Fruit fly (Drosophila melanogaster) whole organism, wandering third instar larva: Measurements from ENCODE around the gene CG33233.

ENCODE experiments used
- Abd-B ChIP-seq: fragments of >200 bp; optimal IDR thresholded peaks from 2 replicates; lab custom pipeline; 2017; ENCODE audit warnings: missing biosample characterization, missing genetic modification characterization
- CG32264 ChIP-seq: fragments of 200-800 bp; sonication (Bioruptor generic); optimal IDR thresholded peaks from 2 replicates; lab custom pipeline; 2016; ENCODE audit warnings: missing biosample characterization, missing genetic modification characterization
- GATAd ChIP-seq: sonication (Bioruptor generic); optimal IDR thresholded peaks from 2 replicates; lab custom pipeline; 2016; ENCODE audit warnings: missing biosample characterization, missing genetic modification characterization
- HLH106 ChIP-seq: fragments of 200-800 bp; optimal IDR thresholded peaks from 3 replicates; lab custom pipeline; 2019; ENCODE audit warnings: missing biosample characterization, mild to moderate bottlenecking, missing genetic modification characterization, moderate library complexity
- Hnf4 ChIP-seq: fragments of 200-800 bp; sonication (Bioruptor generic); optimal IDR thresholded peaks from 2 replicates; lab custom pipeline; 2016; ENCODE audit warnings: missing biosample characterization, mild to moderate bottlenecking, missing genetic modification characterization
- Jra ChIP-seq: sonication (Bioruptor generic); optimal IDR thresholded peaks from 2 replicates; lab custom pipeline; 2016; ENCODE audit warnings: missing biosample characterization, missing genetic modification characterization
- OdsH ChIP-seq: fragments of 200-800 bp; sonication (Bioruptor generic); optimal IDR thresholded peaks from 2 replicates; lab custom pipeline; 2016; ENCODE audit warnings: missing biosample characterization, mild to moderate bottlenecking, missing genetic modification characterization
- Rel ChIP-seq, 2 experiments: fragments of 200-800 bp; sonication (Bioruptor generic) in 1 of 2; optimal IDR thresholded peaks; 2 replicates in 1 of 2; 3 replicates in 1 of 2; lab custom pipeline; 2016 to 2019; ENCODE audit warnings: mild to moderate bottlenecking in 2 of 2, missing biosample characterization in 2 of 2, missing genetic modification characterization in 2 of 2, moderate library complexity in 1 of 2
- Sp1 ChIP-seq: fragments of 200-800 bp; sonication (Bioruptor generic); optimal IDR thresholded peaks from 3 replicates; lab custom pipeline; 2019; ENCODE audit warnings: missing biosample characterization, mild to moderate bottlenecking, missing genetic modification characterization, moderate library complexity
- Vsx2 ChIP-seq: fragments of 200-300, 225-300 bp; sonication (Bioruptor generic); optimal IDR thresholded peaks from 2 replicates; lab custom pipeline; 2018; ENCODE audit warnings: missing biosample characterization, missing genetic modification characterization; ENCODE audit not compliant: partially characterized antibody
- dl ChIP-seq, 2 experiments: fragments of 175-275, 200-275 bp in 1 of 2; fragments of 200-275 bp in 1 of 2; sonication (Bioruptor generic); optimal IDR thresholded peaks; lab custom pipeline; 2018; ENCODE audit warnings: mild to moderate bottlenecking in 2 of 2, missing biosample characterization in 2 of 2, missing genetic modification characterization in 2 of 2, moderate library complexity in 2 of 2; ENCODE audit not compliant: partially characterized antibody in 2 of 2, insufficient read depth in 1 of 2
- dmrt93B ChIP-seq: fragments of 200-800 bp; sonication (Bioruptor generic); optimal IDR thresholded peaks from 2 replicates; lab custom pipeline; 2018; ENCODE audit warnings: missing biosample characterization, mild to moderate bottlenecking, missing genetic modification characterization
- dsf ChIP-seq: sonication (Bioruptor generic); optimal IDR thresholded peaks from 2 replicates; lab custom pipeline; 2016; ENCODE audit warnings: missing biosample characterization, missing genetic modification characterization, borderline replicate concordance
- foxo ChIP-seq, 2 experiments: fragments of 200-800 bp; sonication (Bioruptor generic); optimal IDR thresholded peaks; 2 replicates in 1 of 2; 3 replicates in 1 of 2; lab custom pipeline; 2016 to 2017; ENCODE audit warnings: missing biosample characterization in 2 of 2, missing genetic modification characterization in 2 of 2
- fru ChIP-seq: fragments of 200-800 bp; sonication (Bioruptor generic); optimal IDR thresholded peaks from 3 replicates; lab custom pipeline; 2016; ENCODE audit warnings: missing biosample characterization, mild to moderate bottlenecking, missing genetic modification characterization
- h ChIP-seq: fragments of 200-800 bp; sonication (Bioruptor generic); optimal IDR thresholded peaks from 3 replicates; lab custom pipeline; 2016; ENCODE audit warnings: missing biosample characterization, mild to moderate bottlenecking, missing genetic modification characterization
- jim ChIP-seq: fragments of 175-275, 200-325 bp; sonication (Bioruptor generic); optimal IDR thresholded peaks from 2 replicates; lab custom pipeline; 2016; ENCODE audit warnings: missing biosample characterization, mild to moderate bottlenecking, missing genetic modification characterization
- psq ChIP-seq: fragments of 200-800 bp; sonication (Bioruptor generic); optimal IDR thresholded peaks from 3 replicates; lab custom pipeline; 2017; ENCODE audit warnings: missing biosample characterization, mild to moderate bottlenecking, missing genetic modification characterization, moderate library complexity
- rgr ChIP-seq: fragments of 200-800 bp; sonication (Bioruptor generic); optimal IDR thresholded peaks from 3 replicates; lab custom pipeline; 2016; ENCODE audit warnings: missing biosample characterization, mild to moderate bottlenecking, missing genetic modification characterization
- sage ChIP-seq: fragments of 200-800 bp; sonication (Bioruptor generic); optimal IDR thresholded peaks from 2 replicates; lab custom pipeline; 2016; ENCODE audit warnings: missing biosample characterization, mild to moderate bottlenecking, missing genetic modification characterization
- tai ChIP-seq: sonication (Bioruptor generic); optimal IDR thresholded peaks from 2 replicates; lab custom pipeline; 2016; ENCODE audit warnings: missing biosample characterization, missing genetic modification characterization

CG33233 gene

dm6 chr3L:2647523-2648378 lies 11.7 kb upstream of the CG33233 start, which contains the start of gene CG1246:
CG1246 (plus strand) TSS chr3L:2648048.
- no peak for TF ChIP-seq Rel (GFP tag; optimal IDR thresholded peaks at IDR 0.05; lab: Kevin White, UChicago)
- peak; percentile 56 for TF ChIP-seq Rel (tag; optimal IDR thresholded peaks at IDR 0.05; lab: Kevin White, UChicago)
- peak; percentile 17 for TF ChIP-seq Jra (GFP tag; lab: Kevin White, UChicago)
- TF ChIP-seq psq, result no peak
- no peak for TF ChIP-seq sage (GFP tag; lab: Kevin White, UChicago)
- peak; percentile 4 for TF ChIP-seq rgr
- no peak for TF ChIP-seq fru (GFP tag; lab: Kevin White, UChicago)
- TF ChIP-seq h (GFP tag; lab: Kevin White, UChicago), result peak; percentile 41

dm6 chr3L:2651800-2652199 lies 7.6 kb upstream of the CG33233 start, which contains the start of the genes ProRS-m, CG42304 and Snup:
ProRS-m (minus strand) TSS chr3L:2651850.
CG42304 (plus strand) TSS chr3L:2652088.
Snup (plus strand) TSS chr3L:2652088.
- TF ChIP-seq Vsx2 (GFP tag; lab: Kevin White, UChicago), result no peak
- TF ChIP-seq Hnf4, result no peak
- no peak for TF ChIP-seq foxo (GFP tag; optimal IDR thresholded peaks at IDR 0.05; lab: Kevin White, UChicago)
- peak; percentile 41 for TF ChIP-seq psq
- TF ChIP-seq dsf (GFP tag; lab: Kevin White, UChicago), result no peak
- no peak for TF ChIP-seq tai
- TF ChIP-seq Sp1 (GFP tag; lab: Kevin White, UChicago), result no peak
- no peak for TF ChIP-seq OdsH (GFP tag; lab: Kevin White, UChicago)
- TF ChIP-seq fru (GFP tag; lab: Kevin White, UChicago), result peak; percentile 21
- TF ChIP-seq dl (GFP tag; optimal IDR thresholded peaks at IDR 0.05; lab: Kevin White, UChicago; ENCODE audit: insufficient read depth in 1 of 2, partially characterized antibody in 2 of 2), result no peak
- TF ChIP-seq HLH106, result peak; percentile 68
- peak; percentile 32 for TF ChIP-seq dmrt93B (GFP tag; lab: Kevin White, UChicago)

dm6 chr3L:2661322-2661721 lies 1.9 kb downstream of the CG33233 start, which contains the start of gene CG33234:
CG33234 (plus strand) TSS chr3L:2661622.
- no peak for TF ChIP-seq CG32264 (GFP tag; lab: Kevin White, UChicago)
- TF ChIP-seq GATAd (GFP tag; lab: Kevin White, UChicago), result no peak
- no peak for TF ChIP-seq h (GFP tag; lab: Kevin White, UChicago)

- TF ChIP-seq Jra (GFP tag; lab: Kevin White, UChicago) (no peak), foxo (GFP tag; optimal IDR thresholded peaks at IDR 0.05; lab: Kevin White, UChicago) (no peak), Abd-B (GFP tag; lab: Kevin White, UChicago) (no peak), jim (GFP tag; lab: Kevin White, UChicago) (no peak), tai (no peak)
Measured at dm6 chr3L:2702474-2702873, 43.0 kb downstream of the CG33233 start.
